Fruit fly (Drosophila melanogaster): ENCODE measurements around the gene fws.

- TF ChIP-seq jumu (GFP tag; optimal IDR thresholded peaks at IDR 0.05) (no peak), Hr78 (GFP tag; optimal IDR thresholded peaks at IDR 0.05) (no peak), CG14050 (GFP tag; IDR thresholded peaks at IDR 0.05) (no peak), CG17802 (tag; optimal IDR thresholded peaks at IDR 0.05) (no peak)
Observed at dm6 chr2L:17437594-17437993, 43.2 kb downstream of the fws start.

All from whole organism, embryonic.